Fruit fly (Drosophila melanogaster) whole organism, embryonic: ENCODE data around the gene Spc25.

ENCODE experiments used
- Aef1 ChIP-seq: fragments of 200-800 bp; sonication (Bioruptor generic); IDR thresholded peaks from 3 replicates; pipeline ENCODE4 v1.3.6; 2022; ENCODE audit warnings: missing biosample characterization, missing genetic modification characterization
- Blimp-1 ChIP-seq: fragments of 200-800 bp; sonication (Bioruptor generic); optimal IDR thresholded peaks from 3 replicates; lab custom pipeline; 2018; ENCODE audit warnings: missing biosample characterization, missing genetic modification characterization, mild to moderate bottlenecking, moderate library complexity, missing genetic modification reagents
- CG10267 ChIP-seq: fragments of 200-800 bp; sonication (Bioruptor generic); optimal IDR thresholded peaks from 2 replicates; lab custom pipeline; 2018; ENCODE audit warnings: missing biosample characterization, mild to moderate bottlenecking, missing genetic modification characterization, moderate library complexity
- CG10274 ChIP-seq: fragments of 200-800 bp; sonication (Bioruptor generic); optimal IDR thresholded peaks from 3 replicates; lab custom pipeline; 2017; ENCODE audit warnings: missing biosample characterization, mild to moderate bottlenecking, missing genetic modification characterization
- CG11504 ChIP-seq: fragments of 200-800 bp; sonication (Bioruptor generic); optimal IDR thresholded peaks from 3 replicates; lab custom pipeline; 2019; ENCODE audit warnings: missing biosample characterization, mild to moderate bottlenecking, missing genetic modification characterization, moderate library complexity
- CG15011 ChIP-seq: fragments of 200-800 bp; sonication (Bioruptor generic); optimal IDR thresholded peaks from 3 replicates; lab custom pipeline; 2018; ENCODE audit warnings: missing biosample characterization, mild to moderate bottlenecking, missing genetic modification characterization
- CG15514 ChIP-seq: fragments of 200-800 bp; sonication (Bioruptor generic); optimal IDR thresholded peaks from 3 replicates; lab custom pipeline; 2017; ENCODE audit warnings: missing biosample characterization, missing genetic modification characterization, mild to moderate bottlenecking, moderate library complexity, missing genetic modification reagents
- CG16813 ChIP-seq: fragments of 200-800 bp; sonication (Bioruptor generic); IDR thresholded peaks from 3 replicates; pipeline ENCODE4 v1.3.6; 2022; ENCODE audit warnings: missing biosample characterization, missing genetic modification characterization; ENCODE audit not compliant: partially characterized antibody
- CG17612 ChIP-seq: fragments of 200-800 bp; sonication (Bioruptor generic); IDR thresholded peaks from 2 replicates; pipeline ENCODE4 v1.3.6; 2022; ENCODE audit warnings: missing biosample characterization, missing genetic modification characterization
- CG18476 ChIP-seq: fragments of 200-800 bp; sonication (Bioruptor generic); optimal IDR thresholded peaks from 2 replicates; lab custom pipeline; 2016; ENCODE audit warnings: missing biosample characterization, mild to moderate bottlenecking, missing genetic modification characterization
- CG2116 ChIP-seq: fragments of 200-800 bp; sonication (Bioruptor generic); optimal IDR thresholded peaks from 3 replicates; lab custom pipeline; 2018; ENCODE audit warnings: missing biosample characterization, mild to moderate bottlenecking, missing genetic modification characterization
- CG31224 ChIP-seq: fragments of 200-800 bp; sonication (Bioruptor generic); IDR thresholded peaks from 2 replicates; pipeline ENCODE4 v1.3.6; 2022; ENCODE audit warnings: missing biosample characterization, missing genetic modification characterization
- CG3281 ChIP-seq: fragments of 200-800 bp; sonication (Bioruptor generic); optimal IDR thresholded peaks from 3 replicates; lab custom pipeline; 2017; ENCODE audit warnings: missing biosample characterization, mild to moderate bottlenecking, missing genetic modification characterization
- CG4730 ChIP-seq: fragments of 200-800 bp; sonication (Bioruptor generic); IDR thresholded peaks from 2 replicates; pipeline ENCODE4 v1.3.6; 2022; ENCODE audit warnings: missing biosample characterization, missing genetic modification characterization
- CG8281 ChIP-seq: fragments of 200-800 bp; sonication (Bioruptor generic); optimal IDR thresholded peaks from 2 replicates; lab custom pipeline; 2018; ENCODE audit warnings: missing biosample characterization, mild to moderate bottlenecking, missing genetic modification characterization, moderate library complexity
- CG8924 ChIP-seq: fragments of 200-800 bp; optimal IDR thresholded peaks from 3 replicates; lab custom pipeline; 2019; ENCODE audit warnings: missing biosample characterization, mild to moderate bottlenecking, missing genetic modification characterization, moderate library complexity
- CoRest ChIP-seq: fragments of 200-800 bp; sonication (Bioruptor generic); optimal IDR thresholded peaks from 3 replicates; lab custom pipeline; 2018; ENCODE audit warnings: missing biosample characterization, mild to moderate bottlenecking, missing genetic modification characterization, moderate library complexity
- Dad ChIP-seq: fragments of 200-800 bp; sonication (Bioruptor generic); optimal IDR thresholded peaks from 3 replicates; lab custom pipeline; 2016; ENCODE audit warnings: missing biosample characterization, missing genetic modification characterization
- Dfd ChIP-seq, 2 experiments: fragments of >200 bp; optimal IDR thresholded peaks; 2 replicates each; lab custom pipeline; 2017; ENCODE audit warnings: missing biosample characterization in 2 of 2, missing genetic modification characterization in 2 of 2
- Doc3 ChIP-seq: fragments of 200-800 bp; sonication (Bioruptor generic); IDR thresholded peaks from 3 replicates; pipeline ENCODE4 v1.3.6; 2022; ENCODE audit warnings: missing biosample characterization, missing genetic modification characterization; ENCODE audit not compliant: partially characterized antibody
- E2f1 ChIP-seq: fragments of 200-800 bp; sonication (Bioruptor generic); IDR thresholded peaks from 2 replicates; pipeline ENCODE4 v1.3.6; 2022; ENCODE audit warnings: missing biosample characterization, missing genetic modification characterization
- Oli ChIP-seq: fragments of 200-800 bp; sonication (Bioruptor generic); optimal IDR thresholded peaks from 2 replicates; lab custom pipeline; 2018; ENCODE audit warnings: missing biosample characterization, mild to moderate bottlenecking, missing genetic modification characterization, moderate library complexity
- Sox102F ChIP-seq: fragments of 200-800 bp; sonication (Bioruptor generic); optimal IDR thresholded peaks from 2 replicates; lab custom pipeline; 2018; ENCODE audit warnings: missing biosample characterization, mild to moderate bottlenecking, missing genetic modification characterization, moderate library complexity
- Spps ChIP-seq: fragments of 200-800 bp; sonication (Bioruptor generic); optimal IDR thresholded peaks from 2 replicates; lab custom pipeline; 2018; ENCODE audit warnings: missing biosample characterization, mild to moderate bottlenecking, missing genetic modification characterization
- Vsx1 ChIP-seq: fragments of 200-800 bp; sonication (Bioruptor generic); optimal IDR thresholded peaks from 2 replicates; lab custom pipeline; 2017; ENCODE audit warnings: missing biosample characterization, mild to moderate bottlenecking, missing genetic modification characterization, missing genetic modification reagents
- Xbp1 ChIP-seq: fragments of 200-800 bp; sonication (Bioruptor generic); optimal IDR thresholded peaks from 3 replicates; lab custom pipeline; 2016; ENCODE audit warnings: missing biosample characterization, mild to moderate bottlenecking, missing genetic modification characterization
- Xrp1 ChIP-seq: fragments of 200-800 bp; sonication (Bioruptor generic); IDR thresholded peaks from 2 replicates; pipeline ENCODE4 v1.3.6; 2022; ENCODE audit warnings: missing biosample characterization, missing genetic modification characterization
- ase ChIP-seq: fragments of 200-800 bp; sonication (Bioruptor generic); IDR thresholded peaks from 3 replicates; pipeline ENCODE4 v1.3.6; 2022; ENCODE audit warnings: missing biosample characterization, missing genetic modification characterization
- corto ChIP-seq: fragments of 200-800 bp; sonication (Bioruptor generic); optimal IDR thresholded peaks from 2 replicates; lab custom pipeline; 2016; ENCODE audit warnings: missing biosample characterization, mild to moderate bottlenecking, missing genetic modification characterization, moderate library complexity
- crc ChIP-seq: fragments of 200-800 bp; sonication (Bioruptor generic); optimal IDR thresholded peaks from 2 replicates; lab custom pipeline; 2016; ENCODE audit warnings: missing biosample characterization, missing genetic modification characterization
- croc ChIP-seq: fragments of 200-800 bp; sonication (Bioruptor generic); conservative IDR thresholded peaks from 3 replicates; pipeline ENCODE4 v1.3.6; 2022; ENCODE audit warnings: missing biosample characterization, missing genetic modification characterization
- crp ChIP-seq, 2 experiments: fragments of 200-800 bp; sonication (Bioruptor generic); optimal IDR thresholded peaks; 2 replicates in 1 of 2; 3 replicates in 1 of 2; lab custom pipeline; 2017; ENCODE audit warnings: missing biosample characterization in 2 of 2, missing genetic modification characterization in 2 of 2, mild to moderate bottlenecking in 1 of 2, moderate library complexity in 1 of 2
- cwo ChIP-seq: fragments of 200-800 bp; sonication (Bioruptor generic); optimal IDR thresholded peaks from 3 replicates; lab custom pipeline; 2017; ENCODE audit warnings: missing biosample characterization, missing genetic modification characterization, mild to moderate bottlenecking, moderate library complexity, missing genetic modification reagents
- dimm ChIP-seq: fragments of 200-800 bp; sonication (Bioruptor generic); IDR thresholded peaks from 2 replicates; pipeline ENCODE4 v1.3.6; 2022; ENCODE audit warnings: missing biosample characterization, missing genetic modification characterization
- esg ChIP-seq: fragments of 200-800 bp; sonication (Bioruptor generic); conservative IDR thresholded peaks from 2 replicates; pipeline ENCODE4 v1.3.6; 2022; ENCODE audit warnings: missing biosample characterization, missing genetic modification characterization
- jigr1 ChIP-seq: fragments of 200-800 bp; sonication (Bioruptor generic); IDR thresholded peaks from 3 replicates; pipeline ENCODE4 v1.3.6; 2022; ENCODE audit warnings: missing biosample characterization, missing genetic modification characterization
- lbe ChIP-seq: fragments of 200-800 bp; sonication (Bioruptor generic); optimal IDR thresholded peaks from 2 replicates; lab custom pipeline; 2016; ENCODE audit warnings: missing biosample characterization, mild to moderate bottlenecking, missing genetic modification characterization
- nmo ChIP-seq: fragments of 200-800 bp; sonication (Bioruptor generic); optimal IDR thresholded peaks from 2 replicates; lab custom pipeline; 2018; ENCODE audit warnings: missing biosample characterization, mild to moderate bottlenecking, missing genetic modification characterization, moderate library complexity
- org-1 ChIP-seq: fragments of 200-800 bp; sonication (Bioruptor generic); optimal IDR thresholded peaks from 2 replicates; lab custom pipeline; 2017; ENCODE audit warnings: missing biosample characterization, missing genetic modification characterization
- pros ChIP-seq: fragments of 200-800 bp; sonication (Bioruptor generic); optimal IDR thresholded peaks from 3 replicates; lab custom pipeline; 2019; ENCODE audit warnings: missing biosample characterization, mild to moderate bottlenecking, missing genetic modification characterization, moderate library complexity
- pzg ChIP-seq: fragments of 200-800 bp; sonication (Bioruptor generic); optimal IDR thresholded peaks from 3 replicates; lab custom pipeline; 2018; ENCODE audit warnings: missing biosample characterization, mild to moderate bottlenecking, missing genetic modification characterization, moderate library complexity
- schlank ChIP-seq: fragments of 200-800 bp; sonication (Bioruptor generic); optimal IDR thresholded peaks from 2 replicates; lab custom pipeline; 2018; ENCODE audit warnings: missing biosample characterization, mild to moderate bottlenecking, missing genetic modification characterization
- sqz ChIP-seq: fragments of 200-800 bp; sonication (Bioruptor generic); optimal IDR thresholded peaks from 3 replicates; lab custom pipeline; 2018; ENCODE audit warnings: missing biosample characterization, mild to moderate bottlenecking, missing genetic modification characterization
- tin ChIP-seq: fragments of 200-800 bp; sonication (Bioruptor generic); optimal IDR thresholded peaks from 3 replicates; lab custom pipeline; 2016; ENCODE audit warnings: missing biosample characterization, missing genetic modification characterization
- tio ChIP-seq: fragments of 200-800 bp; sonication (Bioruptor generic); optimal IDR thresholded peaks from 2 replicates; lab custom pipeline; 2017; ENCODE audit warnings: missing biosample characterization, missing genetic modification characterization, inconsistent platforms
- tll ChIP-seq, 2 experiments: fragments of 200-800 bp in 1 of 2; fragments of >200 bp in 1 of 2; sonication (Bioruptor generic) in 1 of 2; optimal IDR thresholded peaks; 2 replicates each; lab custom pipeline; 2017 to 2019; ENCODE audit warnings: missing biosample characterization in 2 of 2, missing genetic modification characterization in 2 of 2, mild to moderate bottlenecking in 1 of 2, moderate library complexity in 1 of 2
- unpg ChIP-seq: fragments of 200-800 bp; sonication (Bioruptor generic); optimal IDR thresholded peaks from 3 replicates; lab custom pipeline; 2018; ENCODE audit warnings: missing biosample characterization, mild to moderate bottlenecking, missing genetic modification characterization, moderate library complexity

Spc25 gene

dm6 chr3R:12981334-12982166, 20.0 kb downstream of the Spc25 start (continued):
- TF ChIP-seq Blimp-1 (GFP tag; lab: Kevin White, UChicago), result peak; percentile 64
- TF ChIP-seq crp (GFP tag; optimal IDR thresholded peaks at IDR 0.05; lab: Kevin White, UChicago), result no peak
- TF ChIP-seq jigr1 (GFP tag; lab: Robert Waterston, UW), result no peak
- TF ChIP-seq pzg (GFP tag; lab: Kevin White, UChicago), result no peak
- TF ChIP-seq Aef1 (GFP tag; lab: Robert Waterston, UW), result peak; percentile 55; the same call in 2 of the 3 replicates
- no peak for TF ChIP-seq lbe (GFP tag; lab: Kevin White, UChicago)
- TF ChIP-seq unpg, result peak; percentile 66
- peak; percentile 69 for TF ChIP-seq Oli (tag; lab: Kevin White, UChicago)
- TF ChIP-seq Dad, result no peak
- peak; percentile 63 for TF ChIP-seq Xbp1 (GFP tag; lab: Kevin White, UChicago)
- peak; percentile 70 for TF ChIP-seq CG15011 (GFP tag; lab: Kevin White, UChicago)
- no peak for TF ChIP-seq Spps (tag; lab: Kevin White, UChicago)
- TF ChIP-seq Xrp1 (GFP tag; lab: Robert Waterston, UW), result peak; percentile 59
- TF ChIP-seq CG10274 (GFP tag; lab: Kevin White, UChicago), result peak; percentile 17
- no peak for TF ChIP-seq pros
- no peak for TF ChIP-seq CG2116
- 0 out of 3 replicates have a peak, but pooled peaks have one; percentile 19 for TF ChIP-seq croc (GFP tag; lab: Robert Waterston, UW)
- peak; percentile 70 for TF ChIP-seq Sox102F
- peak; percentile 78 for TF ChIP-seq CG3281 (GFP tag; lab: Kevin White, UChicago)
- no peak for TF ChIP-seq crc (GFP tag; lab: Kevin White, UChicago)
- TF ChIP-seq tin, result peak; percentile 36
- peak; percentile 24 for TF ChIP-seq CG8281 (tag; lab: Kevin White, UChicago)
- TF ChIP-seq tll (GFP tag; optimal IDR thresholded peaks at IDR 0.05; lab: Kevin White, UChicago), result no peak
- TF ChIP-seq org-1 (GFP tag; lab: Kevin White, UChicago), result peak; percentile 37
- TF ChIP-seq esg (GFP tag; lab: Robert Waterston, UW), result peak; percentile 57
- TF ChIP-seq CG11504 (tag; lab: Kevin White, UChicago), result peak; percentile 85
- TF ChIP-seq schlank (tag; lab: Kevin White, UChicago), result no peak
- peak; percentile 40 for TF ChIP-seq CG15514 (GFP tag; lab: Kevin White, UChicago)
- TF ChIP-seq Doc3 (GFP tag; lab: Robert Waterston, UW), result no peak
- TF ChIP-seq cwo (GFP tag; lab: Kevin White, UChicago), result peak; percentile 68
- TF ChIP-seq corto (GFP tag; lab: Kevin White, UChicago), result no peak
- TF ChIP-seq CG8924 (tag; lab: Kevin White, UChicago), result peak; percentile 59
- TF ChIP-seq CG4730, result no peak
- peak; percentile 70 for TF ChIP-seq tio
- no peak for TF ChIP-seq sqz (GFP tag; lab: Kevin White, UChicago)
- TF ChIP-seq CoRest (tag; lab: Kevin White, UChicago), result peak; percentile 83
- TF ChIP-seq CG31224, result no peak
- TF ChIP-seq dimm, result peak; percentile 30; the same call in 1 of the 2 replicates
- TF ChIP-seq nmo (GFP tag; lab: Kevin White, UChicago), result peak; percentile 82
- TF ChIP-seq E2f1 (GFP tag; lab: Robert Waterston, UW), result peak; percentile 45
- TF ChIP-seq CG17612 (GFP tag; lab: Robert Waterston, UW), result no peak
- TF ChIP-seq Dfd (GFP tag; optimal IDR thresholded peaks at IDR 0.05; lab: Kevin White, UChicago), result no peak
- no peak; the same call in 2 of the 3 replicates for TF ChIP-seq ase (GFP tag; lab: Robert Waterston, UW)
- peak; percentile 67 for TF ChIP-seq CG10267 (tag; lab: Kevin White, UChicago)
- TF ChIP-seq CG18476 (GFP tag; lab: Kevin White, UChicago), result peak; percentile 44
- TF ChIP-seq Vsx1 (GFP tag; lab: Kevin White, UChicago), result peak; percentile 32
- no peak for TF ChIP-seq CG16813 (GFP tag; lab: Robert Waterston, UW)
